Fruit fly (Drosophila melanogaster) ovary, adult (tissue): ENCODE results near the gene Fic.

Experiments
- CG17801 ChIP-seq: fragments of 200-800 bp; optimal IDR thresholded peaks from 2 replicates; lab custom pipeline; 2019; ENCODE audit warnings: missing biosample characterization, mild to moderate bottlenecking, missing genetic modification characterization, moderate library complexity; ENCODE audit not compliant: partially characterized antibody

Fic gene

dm6 chr2L:6474878-6475582 is 50.9 kb downstream of the Fic start:
- TF ChIP-seq CG17801 (GFP tag; lab: Kevin White, UChicago), result no peak
